Fruit fly (Drosophila melanogaster): ENCODE results near the gene Sbat.

Gene Sbat

dm6 chr2L:2861885-2862620 lies 16.1 kb upstream of the Sbat start (continued):
- TF ChIP-seq Eip74EF (GFP tag; optimal IDR thresholded peaks at IDR 0.05) = peak in 1 of 2 experiments; percentile 12
- no peak for TF ChIP-seq Mad (GFP tag; optimal IDR thresholded peaks at IDR 0.05)
- TF ChIP-seq CG4424 (GFP tag; optimal IDR thresholded peaks at IDR 0.05) = no peak
- TF ChIP-seq MBD-R2 (GFP tag; IDR thresholded peaks at IDR 0.05) = no peak
- peak; percentile 31 for TF ChIP-seq sug (tag; optimal IDR thresholded peaks at IDR 0.05)
- no peak for TF ChIP-seq repo (GFP tag; optimal IDR thresholded peaks at IDR 0.05)
- peak; percentile 20 for TF ChIP-seq tap (tag; optimal IDR thresholded peaks at IDR 0.05)
- peak; percentile 2 for TF ChIP-seq CG12769 (tag; optimal IDR thresholded peaks at IDR 0.05)
- no peak for TF ChIP-seq CG8089 (GFP tag; optimal IDR thresholded peaks at IDR 0.05)
- peak; percentile 40 for TF ChIP-seq CG2678 (tag; optimal IDR thresholded peaks at IDR 0.05)
- TF ChIP-seq Ravus (GFP tag; IDR thresholded peaks at IDR 0.05) = no peak
- no peak for TF ChIP-seq Hsf (GFP tag; optimal IDR thresholded peaks at IDR 0.05)
- TF ChIP-seq CG3065 (GFP tag; optimal IDR thresholded peaks at IDR 0.05) = no peak
- TF ChIP-seq zf30C (GFP tag; optimal IDR thresholded peaks at IDR 0.05) = peak; percentile 55
- no peak for TF ChIP-seq psq (GFP tag; optimal IDR thresholded peaks at IDR 0.05)
- no peak for TF ChIP-seq D19B (GFP tag; optimal IDR thresholded peaks at IDR 0.05)
- no peak for TF ChIP-seq Bteb2 (GFP tag; optimal IDR thresholded peaks at IDR 0.05)
- peak; percentile 39 for TF ChIP-seq pros (GFP tag; optimal IDR thresholded peaks at IDR 0.05)
- TF ChIP-seq Kr (GFP tag; optimal IDR thresholded peaks at IDR 0.05) = no peak
- peak; percentile 8 for TF ChIP-seq grn (GFP tag; optimal IDR thresholded peaks at IDR 0.05)
- TF ChIP-seq CoRest (tag; optimal IDR thresholded peaks at IDR 0.05) = no peak
- peak; percentile 23 for TF ChIP-seq CG17829 (tag; optimal IDR thresholded peaks at IDR 0.05)
- TF ChIP-seq Mes4 (GFP tag; optimal IDR thresholded peaks at IDR 0.05) = no peak
- no peak for TF ChIP-seq ken (GFP tag; IDR thresholded peaks at IDR 0.05)
- peak; percentile 52 for TF ChIP-seq twi (tag; optimal IDR thresholded peaks at IDR 0.05)
- no peak for TF ChIP-seq HmgZ (tag; optimal IDR thresholded peaks at IDR 0.05)
- TF ChIP-seq CG13287 (GFP tag; IDR thresholded peaks at IDR 0.05; ENCODE audit: partially characterized antibody) = peak; percentile 64
- TF ChIP-seq CG10209 (GFP tag; optimal IDR thresholded peaks at IDR 0.05) = no peak
- TF ChIP-seq D19A (tag; optimal IDR thresholded peaks at IDR 0.05) = peak; percentile 38
- no peak for TF ChIP-seq luna (GFP tag; optimal IDR thresholded peaks at IDR 0.05)
- no peak for TF ChIP-seq CG7987 (GFP tag; optimal IDR thresholded peaks at IDR 0.05)
- peak; percentile 68; the same call in 2 of the 3 replicates for TF ChIP-seq CG6791 (GFP tag; IDR thresholded peaks at IDR 0.05; ENCODE audit: partially characterized antibody)
- TF ChIP-seq croc (GFP tag; conservative IDR thresholded peaks at IDR 0.05) = no peak
- TF ChIP-seq Nf-YB (GFP tag; optimal IDR thresholded peaks at IDR 0.05) = no peak
- peak; percentile 27 for TF ChIP-seq kah (GFP tag; optimal IDR thresholded peaks at IDR 0.05)
- no peak for TF ChIP-seq CrebB (tag; optimal IDR thresholded peaks at IDR 0.05)
- peak; percentile 10 for TF ChIP-seq unpg (GFP tag; optimal IDR thresholded peaks at IDR 0.05)
- no peak for TF ChIP-seq CG8478 (optimal IDR thresholded peaks at IDR 0.05)
- no peak for TF ChIP-seq CG30403 (GFP tag; optimal IDR thresholded peaks at IDR 0.05)
- TF ChIP-seq tna (GFP tag; IDR thresholded peaks at IDR 0.05; ENCODE audit: partially characterized antibody) = peak; percentile 62; the same call in 1 of the 2 replicates
- peak; percentile 18; the same call in 1 of the 3 replicates for TF ChIP-seq Dbx (GFP tag; IDR thresholded peaks at IDR 0.05)
- no peak for TF ChIP-seq CG4282 (GFP tag; optimal IDR thresholded peaks at IDR 0.05)
- no peak for TF ChIP-seq slbo (GFP tag; IDR thresholded peaks at IDR 0.05)
- no peak for TF ChIP-seq odd (GFP tag; optimal IDR thresholded peaks at IDR 0.05)
- no peak for TF ChIP-seq ATbp (GFP tag; optimal IDR thresholded peaks at IDR 0.05)
- TF ChIP-seq CG34422 (GFP tag; IDR thresholded peaks at IDR 0.05) = no peak
- no peak for TF ChIP-seq dmrt11E (tag; optimal IDR thresholded peaks at IDR 0.05)
- no peak for TF ChIP-seq CG11723 (GFP tag; optimal IDR thresholded peaks at IDR 0.05)
- TF ChIP-seq CG7839 (tag; optimal IDR thresholded peaks at IDR 0.05) = peak; percentile 15
